Worm (Caenorhabditis elegans) whole organism, L3 larva: Measurements from ENCODE around the gene F35E8.7.

ENCODE experiments used
- ZK546.5 ChIP-seq: sonication (generic microtip); optimal IDR thresholded peaks from 2 replicates; lab custom pipeline; 2017; ENCODE audit warnings: missing biosample characterization, missing genetic modification characterization
- aly-2 ChIP-seq: fragments of 150-350 bp; optimal IDR thresholded peaks from 2 replicates; lab custom pipeline; 2014; ENCODE audit warnings: missing biosample characterization, missing genetic modification characterization
- ceh-28 ChIP-seq: fragments of 150-350 bp; optimal IDR thresholded peaks from 2 replicates; lab custom pipeline; 2014; ENCODE audit warnings: missing biosample characterization, missing genetic modification reagents, missing genetic modification characterization
- ceh-82 ChIP-seq: fragments of 150-350 bp; optimal IDR thresholded peaks from 2 replicates; lab custom pipeline; 2014; ENCODE audit warnings: missing biosample characterization, missing genetic modification characterization
- elt-3 ChIP-seq, 3 experiments: fragments of 150-350 bp in 1 of 3; sonication (generic microtip) in 2 of 3; optimal IDR thresholded peaks; 2 replicates in 2 of 3; 4 replicates in 1 of 3; lab custom pipeline; 2014 to 2017; ENCODE audit warnings: missing biosample characterization in 3 of 3, missing genetic modification characterization in 3 of 3
- fkh-10 ChIP-seq: sonication (generic microtip); optimal IDR thresholded peaks from 2 replicates; lab custom pipeline; 2017; ENCODE audit warnings: missing biosample characterization, missing genetic modification reagents, missing genetic modification characterization
- nhr-11 ChIP-seq: fragments of 150-350 bp; optimal IDR thresholded peaks from 2 replicates; lab custom pipeline; 2014; ENCODE audit warnings: missing biosample characterization, missing genetic modification characterization
- nhr-43 ChIP-seq: sonication (generic microtip); optimal IDR thresholded peaks from 2 replicates; lab custom pipeline; 2016; ENCODE audit warnings: mild to moderate bottlenecking, missing genetic modification characterization, missing compliant biosample characterization; ENCODE audit not compliant: poor library complexity, severe bottlenecking
- nhr-76 ChIP-seq: fragments of 150-350 bp; sonication (generic microtip); optimal IDR thresholded peaks from 5 replicates; lab custom pipeline; 2014; ENCODE audit warnings: missing biosample characterization, missing genetic modification characterization
- skn-1 ChIP-seq: fragments of 150-350 bp; optimal IDR thresholded peaks from 2 replicates; lab custom pipeline; 2014; ENCODE audit warnings: missing biosample characterization, missing genetic modification characterization
- unc-39 ChIP-seq: sonication (generic microtip); optimal IDR thresholded peaks from 4 replicates; lab custom pipeline; 2017; ENCODE audit warnings: missing biosample characterization, missing genetic modification characterization
- ztf-11 ChIP-seq: fragments of 150-350 bp; optimal IDR thresholded peaks from 2 replicates; lab custom pipeline; 2014; ENCODE audit warnings: missing biosample characterization, missing genetic modification characterization
- ztf-4 ChIP-seq: fragments of 150-350 bp; optimal IDR thresholded peaks from 2 replicates; lab custom pipeline; 2014; ENCODE audit warnings: missing biosample characterization, missing genetic modification characterization

DNA sequence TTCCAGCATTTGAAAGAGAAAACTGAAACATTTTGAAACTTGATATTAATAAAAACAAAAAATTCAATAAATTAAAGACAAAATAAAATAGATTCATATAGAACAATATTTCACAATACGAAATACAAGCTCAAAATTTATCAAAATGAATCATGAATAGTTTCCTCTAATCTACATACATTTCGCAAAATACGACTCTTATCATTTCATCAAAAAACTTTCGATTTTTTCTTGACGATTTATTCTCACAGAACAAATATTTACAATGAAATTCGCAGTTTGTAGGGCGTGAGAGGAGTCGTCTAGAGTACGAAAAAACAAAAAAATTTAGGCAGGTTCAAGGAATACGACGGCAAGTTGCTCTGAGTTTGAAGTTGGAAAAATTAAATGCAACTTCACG, 23.7 kb upstream of the F35E8.7 start:
- no peak for TF ChIP-seq ceh-28
- no peak for TF ChIP-seq nhr-11
- TF ChIP-seq ZK546.5 (tag; lab: Kevin White, UChicago), result no peak
- TF ChIP-seq elt-3 (tag; optimal IDR thresholded peaks at IDR 0.05; lab: Kevin White, UChicago), result no peak
- no peak for TF ChIP-seq nhr-76 (tag; lab: Kevin White, UChicago)
- TF ChIP-seq nhr-43 (tag; lab: Kevin White, UChicago), result no peak
- no peak for TF ChIP-seq unc-39 (tag; lab: Kevin White, UChicago)
- TF ChIP-seq ceh-82 (tag; lab: Kevin White, UChicago), result no peak
- TF ChIP-seq ztf-11, result no peak
- TF ChIP-seq ztf-4 (tag; lab: Kevin White, UChicago), result no peak
- TF ChIP-seq skn-1 (tag; lab: Kevin White, UChicago), result no peak
- no peak for TF ChIP-seq fkh-10
- no peak for TF ChIP-seq aly-2 (tag; lab: Kevin White, UChicago)
